Fruit fly (Drosophila melanogaster): ENCODE data around the gene MED24.

The MED24 gene

dm6 chr3L:8185263-8186227, 5.5 kb upstream of the MED24 start (continued):
- TF ChIP-seq CG11456 (GFP tag; IDR thresholded peaks at IDR 0.05) (0 out of 3 replicates have a peak, but pooled peaks have one; percentile 60), mld (GFP tag; IDR thresholded peaks at IDR 0.05; ENCODE audit: partially characterized antibody) (no peak), CG1603 (tag; optimal IDR thresholded peaks at IDR 0.05) (peak; percentile 70), tio (GFP tag; optimal IDR thresholded peaks at IDR 0.05) (peak; percentile 39), HLH4C (GFP tag; IDR thresholded peaks at IDR 0.05; ENCODE audit: partially characterized antibody) (no peak), usp (GFP tag; optimal IDR thresholded peaks at IDR 0.05) (no peak), E2f2 (GFP tag; IDR thresholded peaks at IDR 0.05) (no peak; the same call in 1 of the 2 replicates), pfk (GFP tag; optimal IDR thresholded peaks at IDR 0.05) (no peak), Bdp1 (GFP tag; optimal IDR thresholded peaks at IDR 0.05) (peak; percentile 3), pita (GFP tag; optimal IDR thresholded peaks at IDR 0.05) (no peak), grn (GFP tag; optimal IDR thresholded peaks at IDR 0.05) (peak; percentile 99), GATAe (GFP tag; conservative IDR thresholded peaks at IDR 0.05) (peak; percentile 71; the same call in 1 of the 2 replicates), CG1602 (GFP tag; optimal IDR thresholded peaks at IDR 0.05) (peak; percentile 42), inv (GFP tag; IDR thresholded peaks at IDR 0.05; ENCODE audit: partially characterized antibody) (no peak), peb (GFP tag; IDR thresholded peaks at IDR 0.05) (peak; percentile 14; the same call in 1 of the 2 replicates), wor (GFP tag; IDR thresholded peaks at IDR 0.05) (no peak), pnt (GFP tag; optimal IDR thresholded peaks at IDR 0.05) (peak; percentile 3), hth (optimal IDR thresholded peaks at IDR 0.05) (no peak), emc (GFP tag; optimal IDR thresholded peaks at IDR 0.05) (no peak), CG3281 (GFP tag; optimal IDR thresholded peaks at IDR 0.05) (peak; percentile 64), crp (GFP tag; optimal IDR thresholded peaks at IDR 0.05) (no peak), CG4707 (GFP tag; optimal IDR thresholded peaks at IDR 0.05) (no peak), lbe (GFP tag; optimal IDR thresholded peaks at IDR 0.05) (no peak), Tbp (GFP tag; optimal IDR thresholded peaks at IDR 0.05) (no peak), cwo (GFP tag; optimal IDR thresholded peaks at IDR 0.05) (peak; percentile 79), az2 (GFP tag; optimal IDR thresholded peaks at IDR 0.05) (peak; percentile 38), fru (optimal IDR thresholded peaks at IDR 0.05) (no peak), bbx (GFP tag; IDR thresholded peaks at IDR 0.05; ENCODE audit: partially characterized antibody) (no peak), h (optimal IDR thresholded peaks at IDR 0.05) (no peak), row (GFP tag; IDR thresholded peaks at IDR 0.05) (peak; percentile 97), CG13287 (GFP tag; IDR thresholded peaks at IDR 0.05; ENCODE audit: partially characterized antibody) (no peak), E2f1 (GFP tag; IDR thresholded peaks at IDR 0.05) (peak; percentile 52), Hr78 (GFP tag; optimal IDR thresholded peaks at IDR 0.05) (peak in 1 of 2 experiments; percentile 60), prd (optimal IDR thresholded peaks at IDR 0.05) (no peak), prd (GFP tag; IDR thresholded peaks at IDR 0.05) (peak; percentile 60), sima (GFP tag; optimal IDR thresholded peaks at IDR 0.05) (no peak), Fer2 (tag; optimal IDR thresholded peaks at IDR 0.05) (peak; percentile 18), CG6791 (GFP tag; IDR thresholded peaks at IDR 0.05; ENCODE audit: partially characterized antibody) (no peak), D19B (GFP tag; optimal IDR thresholded peaks at IDR 0.05) (peak; percentile 80), sc (optimal IDR thresholded peaks at IDR 0.05) (no peak), sc (GFP tag; optimal IDR thresholded peaks at IDR 0.05) (peak; percentile 6), nerfin-2 (GFP tag; IDR thresholded peaks at IDR 0.05; ENCODE audit: partially characterized antibody) (no peak), eyg (GFP tag; optimal IDR thresholded peaks at IDR 0.05) (peak; percentile 59), CG3847 (GFP tag; IDR thresholded peaks at IDR 0.05) (peak; percentile 23; the same call in 1 of the 2 replicates), H15 (GFP tag; IDR thresholded peaks at IDR 0.05) (no peak), gce (GFP tag; IDR thresholded peaks at IDR 0.05) (no peak), CG3163 (GFP tag; optimal IDR thresholded peaks at IDR 0.05) (peak; percentile 25), CG31365 (tag; optimal IDR thresholded peaks at IDR 0.05) (no peak), HHEX (GFP tag; optimal IDR thresholded peaks at IDR 0.05) (peak; percentile 20)

Data from whole organism, embryonic.